Fruit fly (Drosophila melanogaster): ENCODE measurements around the gene CG34155.

The CG34155 gene

DNA sequence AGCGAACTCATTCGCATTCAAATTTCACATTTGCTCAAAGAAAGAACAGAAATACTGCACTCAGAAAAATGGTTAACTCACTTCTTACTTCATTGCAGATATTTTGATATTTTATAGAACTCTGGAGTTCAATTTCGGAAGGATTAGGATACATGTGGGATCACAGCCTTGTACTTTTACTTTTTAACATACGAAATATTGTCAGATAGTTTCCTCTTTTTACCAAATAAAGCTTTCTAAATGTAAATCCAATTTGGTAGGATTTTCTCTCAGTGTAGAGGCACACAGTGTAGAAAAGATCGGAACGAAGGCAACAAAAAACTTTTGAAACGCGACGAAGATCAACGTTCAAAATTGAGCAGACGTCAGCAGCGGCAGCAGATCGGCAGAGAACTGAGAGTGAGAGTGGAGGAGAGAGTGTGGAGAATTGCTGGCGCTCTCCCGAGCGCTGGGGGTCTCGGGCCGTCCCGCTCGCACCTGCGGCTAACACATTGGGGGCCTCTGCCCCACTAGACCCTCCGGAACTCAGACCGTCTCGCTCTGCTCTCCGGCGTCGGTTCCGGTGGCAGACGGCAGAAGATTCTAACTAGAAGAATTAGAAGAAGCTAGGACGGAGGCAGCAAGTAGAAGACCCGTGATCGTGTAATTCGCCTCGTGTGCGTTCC is 27.9 kb downstream of the CG34155 start, which contains the start of gene tmod (continued):
- peak; percentile 42 for TF ChIP-seq Deaf1 (tag; optimal IDR thresholded peaks at IDR 0.05)
- TF ChIP-seq CoRest (tag; optimal IDR thresholded peaks at IDR 0.05) = peak; percentile 66
- no peak for TF ChIP-seq Aef1 (GFP tag; IDR thresholded peaks at IDR 0.05)
- TF ChIP-seq CG12104 (GFP tag; optimal IDR thresholded peaks at IDR 0.05) = no peak
- peak; percentile 30 for TF ChIP-seq en (GFP tag; optimal IDR thresholded peaks at IDR 0.05)
- peak; percentile 34; the same call in 1 of the 2 replicates for TF ChIP-seq esg (GFP tag; conservative IDR thresholded peaks at IDR 0.05)
- peak; percentile 64 for TF ChIP-seq unpg (GFP tag; optimal IDR thresholded peaks at IDR 0.05)
- TF ChIP-seq CG15696 (tag; optimal IDR thresholded peaks at IDR 0.05) = peak; percentile 5
- 0 out of 2 replicates have a peak, but pooled peaks have one; percentile 28 for TF ChIP-seq lmd (GFP tag; IDR thresholded peaks at IDR 0.05)
- TF ChIP-seq CG4328 (GFP tag; optimal IDR thresholded peaks at IDR 0.05) = no peak
- peak; percentile 24; the same call in 1 of the 2 replicates for TF ChIP-seq E2f1 (GFP tag; IDR thresholded peaks at IDR 0.05)
- peak; percentile 80 for TF ChIP-seq gem (tag; optimal IDR thresholded peaks at IDR 0.05)
- no peak for TF ChIP-seq al (GFP tag; IDR thresholded peaks at IDR 0.05)
- peak; percentile 65 for TF ChIP-seq CG18262 (tag; optimal IDR thresholded peaks at IDR 0.05)
- no peak; the same call in 1 of the 2 replicates for TF ChIP-seq CG17328 (GFP tag; IDR thresholded peaks at IDR 0.05)
- TF ChIP-seq hb (GFP tag; IDR thresholded peaks at IDR 0.05; ENCODE audit: partially characterized antibody) = no peak
- TF ChIP-seq CG18764 (GFP tag; optimal IDR thresholded peaks at IDR 0.05) = no peak
- TF ChIP-seq insv (GFP tag; optimal IDR thresholded peaks at IDR 0.05) = no peak
- no peak for TF ChIP-seq jing (GFP tag; optimal IDR thresholded peaks at IDR 0.05)
- TF ChIP-seq CG17359 (tag; optimal IDR thresholded peaks at IDR 0.05) = peak; percentile 66
- peak; percentile 29; the same call in 1 of the 2 replicates for TF ChIP-seq Xrp1 (GFP tag; IDR thresholded peaks at IDR 0.05)
- no peak for TF ChIP-seq slbo (GFP tag; IDR thresholded peaks at IDR 0.05)
- no peak for TF ChIP-seq ato (GFP tag; IDR thresholded peaks at IDR 0.05; ENCODE audit: partially characterized antibody)
- TF ChIP-seq H2.0 (GFP tag; IDR thresholded peaks at IDR 0.05) = 0 out of 2 replicates have a peak, but pooled peaks have one; percentile 39
- TF ChIP-seq Ptx1 (GFP tag; IDR thresholded peaks at IDR 0.05) = peak; percentile 55
- peak; percentile 44 for TF ChIP-seq Meics (GFP tag; optimal IDR thresholded peaks at IDR 0.05)
- peak; percentile 83 for TF ChIP-seq CG1832 (GFP tag; optimal IDR thresholded peaks at IDR 0.05)
- no peak for TF ChIP-seq CG11456 (GFP tag; IDR thresholded peaks at IDR 0.05)
- TF ChIP-seq CG12071 (GFP tag; optimal IDR thresholded peaks at IDR 0.05) = no peak
- no peak for TF ChIP-seq chn (GFP tag; optimal IDR thresholded peaks at IDR 0.05)
- no peak for TF ChIP-seq br (optimal IDR thresholded peaks at IDR 0.05)
- TF ChIP-seq sob (GFP tag; IDR thresholded peaks at IDR 0.05) = peak; percentile 34; the same call in 1 of the 2 replicates
- TF ChIP-seq CG4854 (GFP tag; optimal IDR thresholded peaks at IDR 0.05) = no peak
- TF ChIP-seq CG15011 (GFP tag; optimal IDR thresholded peaks at IDR 0.05) = no peak
- TF ChIP-seq CG14710 (tag; optimal IDR thresholded peaks at IDR 0.05) = peak; percentile 60
- peak; percentile 45 for TF ChIP-seq CG1603 (tag; optimal IDR thresholded peaks at IDR 0.05)
- TF ChIP-seq MTF-1 (GFP tag; optimal IDR thresholded peaks at IDR 0.05; ENCODE audit: borderline replicate concordance) = no peak
- peak; percentile 30 for TF ChIP-seq BtbVII (GFP tag; optimal IDR thresholded peaks at IDR 0.05)
- TF ChIP-seq CG4820 (GFP tag; optimal IDR thresholded peaks at IDR 0.05) = peak; percentile 43
- TF ChIP-seq zf30C (GFP tag; optimal IDR thresholded peaks at IDR 0.05) = peak; percentile 32
- TF ChIP-seq CG17186 (GFP tag; optimal IDR thresholded peaks at IDR 0.05) = no peak
- peak; percentile 57 for TF ChIP-seq Sox102F (GFP tag; optimal IDR thresholded peaks at IDR 0.05)
- TF ChIP-seq CG32532 (GFP tag; IDR thresholded peaks at IDR 0.05) = peak; percentile 70; the same call in 1 of the 2 replicates
- TF ChIP-seq chinmo (GFP tag; IDR thresholded peaks at IDR 0.05; ENCODE audit: partially characterized antibody) = 0 out of 4 replicates have a peak, but pooled peaks have one; percentile 64
- TF ChIP-seq D (optimal IDR thresholded peaks at IDR 0.05) = no peak
- peak; percentile 38 for TF ChIP-seq D (GFP tag; optimal IDR thresholded peaks at IDR 0.05)
- TF ChIP-seq CG5953 (GFP tag; IDR thresholded peaks at IDR 0.05) = no peak
- peak; percentile 9 for TF ChIP-seq CTCF (GFP tag; optimal IDR thresholded peaks at IDR 0.05)
- TF ChIP-seq Dll (GFP tag; IDR thresholded peaks at IDR 0.05; ENCODE audit: partially characterized antibody) = no peak
- TF ChIP-seq Spps (tag; optimal IDR thresholded peaks at IDR 0.05) = peak; percentile 35

Data from whole organism, embryonic.